Worm (Caenorhabditis elegans): ENCODE measurements around the gene eel-1.

Gene eel-1

DNA sequence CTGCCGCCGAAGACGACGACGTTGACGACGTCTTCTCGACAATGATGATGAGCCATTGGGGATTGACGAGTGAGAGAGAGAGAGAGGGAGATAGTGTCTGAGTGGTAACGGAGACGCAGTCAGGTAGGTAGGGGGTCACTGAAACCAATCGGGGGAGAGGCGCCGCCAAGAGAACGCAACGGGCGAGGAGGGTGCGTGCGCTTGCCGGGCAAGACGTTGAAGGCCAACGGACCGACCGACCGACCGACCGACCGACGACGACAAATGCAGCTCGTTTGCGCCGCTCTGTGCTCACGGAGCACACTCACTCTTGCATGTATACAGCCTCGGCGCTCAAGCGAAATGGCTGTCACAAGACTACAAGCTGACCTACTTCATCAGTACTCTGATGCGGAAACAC, 59.4 kb downstream of the eel-1 start:
- TF ChIP-seq F23B12.7 (tag; optimal IDR thresholded peaks at IDR 0.05; ENCODE audit: insufficient read depth) (no peak), hlh-26 (GFP tag; conservative IDR thresholded peaks at IDR 0.05) (no peak), K12H6.12 (tag; optimal IDR thresholded peaks at IDR 0.05) (peak; percentile 70), lin-54 (GFP tag; optimal IDR thresholded peaks at IDR 0.05) (no peak), ceh-91 (GFP tag; IDR thresholded peaks at IDR 0.05) (no peak), madf-10 (tag; optimal IDR thresholded peaks at IDR 0.05) (peak; percentile 57), aptf-2 (GFP tag; conservative IDR thresholded peaks at IDR 0.05) (no peak), unc-62 (GFP tag; optimal IDR thresholded peaks at IDR 0.05) (no peak), rcor-1 (GFP tag; IDR thresholded peaks at IDR 0.05) (no peak), dox-1 (GFP tag; IDR thresholded peaks at IDR 0.05) (peak; percentile 37; the same call in 1 of the 2 replicates), madf-3 (GFP tag; IDR thresholded peaks at IDR 0.05) (no peak), ztf-6 (GFP tag; IDR thresholded peaks at IDR 0.05) (no peak), F55B11.4 (tag; optimal IDR thresholded peaks at IDR 0.05; ENCODE audit: borderline replicate concordance, insufficient read depth) (no peak), akir-1 (GFP tag; optimal IDR thresholded peaks at IDR 0.05) (no peak), F57C9.4 (tag; optimal IDR thresholded peaks at IDR 0.05) (no peak), F33H1.4 (GFP tag; IDR thresholded peaks at IDR 0.05) (no peak), cebp-1 (GFP tag; IDR thresholded peaks at IDR 0.05) (no peak), cebp-1 (tag; optimal IDR thresholded peaks at IDR 0.05) (peak; percentile 45), nhr-27 (tag; optimal IDR thresholded peaks at IDR 0.05) (no peak), egrh-3 (GFP tag; IDR thresholded peaks at IDR 0.05) (peak; percentile 83; the same call in 1 of the 2 replicates), repo-1 (tag; optimal IDR thresholded peaks at IDR 0.05) (peak; percentile 41), dpl-1 (GFP tag; optimal IDR thresholded peaks at IDR 0.05) (no peak), hmg-1.2 (GFP tag; IDR thresholded peaks at IDR 0.05) (no peak), efl-1 (GFP tag; optimal IDR thresholded peaks at IDR 0.05) (no peak), ceh-79 (tag; optimal IDR thresholded peaks at IDR 0.05) (no peak), F52B5.7 (tag; optimal IDR thresholded peaks at IDR 0.05) (no peak), K11D2.4 (GFP tag; IDR thresholded peaks at IDR 0.05) (0 out of 2 replicates have a peak, but pooled peaks have one; percentile 31), ccch-3 (GFP tag; optimal IDR thresholded peaks at IDR 0.05) (no peak), B0035.1 (tag; optimal IDR thresholded peaks at IDR 0.05) (no peak), Y79H2A.3 (GFP tag; conservative IDR thresholded peaks at IDR 0.05) (no peak), athp-1 (tag; optimal IDR thresholded peaks at IDR 0.05) (no peak), attf-6 (GFP tag; IDR thresholded peaks at IDR 0.05) (no peak), somi-1 (GFP tag; optimal IDR thresholded peaks at IDR 0.05) (no peak), C06A6.2 (GFP tag; conservative IDR thresholded peaks at IDR 0.05) (no peak), ztf-26 (tag; optimal IDR thresholded peaks at IDR 0.05) (peak; percentile 20), rec-8 (tag; optimal IDR thresholded peaks at IDR 0.05) (no peak), Y53G8AR.9 (GFP tag; conservative IDR thresholded peaks at IDR 0.05) (no peak), mxl-1 (tag; optimal IDR thresholded peaks at IDR 0.05) (no peak), mes-4 (tag; optimal IDR thresholded peaks at IDR 0.05) (no peak), him-1 (tag; optimal IDR thresholded peaks at IDR 0.05) (no peak), let-526 (GFP tag; IDR thresholded peaks at IDR 0.05) (no peak), mcd-1 (GFP tag; IDR thresholded peaks at IDR 0.05) (peak; percentile 44; the same call in 1 of the 2 replicates), zfh-2 (GFP tag; conservative IDR thresholded peaks at IDR 0.05) (peak; percentile 96), die-1 (tag; optimal IDR thresholded peaks at IDR 0.05) (peak; percentile 11), T26A5.8 (tag; optimal IDR thresholded peaks at IDR 0.05) (no peak), nfya-2 (GFP tag; IDR thresholded peaks at IDR 0.05) (no peak), aptf-3 (GFP tag; IDR thresholded peaks at IDR 0.05) (no peak), nfyb-1 (GFP tag; IDR thresholded peaks at IDR 0.05) (no peak), ceh-40 (GFP tag; IDR thresholded peaks at IDR 0.05) (no peak), ekl-4 (GFP tag; IDR thresholded peaks at IDR 0.05) (no peak)

All from whole organism, young adult.